Fruit fly (Drosophila melanogaster) whole organism, embryonic: ENCODE measurements around the gene CG4577.
A peak's percentile ranks its signal among the peaks of the same experiment; 100 is the strongest.

Experiments
- Abd-B ChIP-seq: fragments of 200-800 bp; sonication (Bioruptor generic); optimal IDR thresholded peaks from 2 replicates; lab custom pipeline; 2018; ENCODE audit warnings: missing biosample characterization, mild to moderate bottlenecking, missing genetic modification characterization, moderate library complexity
- Atf3 ChIP-seq: fragments of 200-800 bp; sonication (Bioruptor generic); optimal IDR thresholded peaks from 3 replicates; lab custom pipeline; 2016; ENCODE audit warnings: missing biosample characterization, missing genetic modification characterization
- Awh ChIP-seq: fragments of 200-800 bp; sonication (Bioruptor generic); IDR thresholded peaks from 2 replicates; pipeline ENCODE4, ENCODE4 v1.3.6; 2022; ENCODE audit warnings: missing biosample characterization, missing genetic modification characterization
- Bdp1 ChIP-seq: fragments of 200-800 bp; sonication (Bioruptor generic); optimal IDR thresholded peaks from 3 replicates; lab custom pipeline; 2016; ENCODE audit warnings: missing biosample characterization, missing genetic modification characterization
- CG10147 ChIP-seq: fragments of 200-800 bp; sonication (Bioruptor generic); optimal IDR thresholded peaks from 2 replicates; lab custom pipeline; 2019; ENCODE audit warnings: missing biosample characterization, mild to moderate bottlenecking, missing genetic modification characterization, moderate library complexity
- CG12659 ChIP-seq: fragments of 200-800 bp; sonication (Bioruptor generic); optimal IDR thresholded peaks from 3 replicates; lab custom pipeline; 2017; ENCODE audit warnings: mild to moderate bottlenecking, missing biosample characterization, missing genetic modification reagents, missing genetic modification characterization
- CG15269 ChIP-seq: fragments of 200-800 bp; sonication (Bioruptor generic); optimal IDR thresholded peaks from 2 replicates; lab custom pipeline; 2018; ENCODE audit warnings: missing biosample characterization, mild to moderate bottlenecking, missing genetic modification characterization, moderate library complexity
- CG15479 ChIP-seq: fragments of 200-800 bp; sonication (Bioruptor generic); optimal IDR thresholded peaks from 3 replicates; lab custom pipeline; 2019; ENCODE audit warnings: missing biosample characterization, mild to moderate bottlenecking, missing genetic modification characterization, moderate library complexity
- CG16779 ChIP-seq: fragments of 200-800 bp; sonication (Bioruptor generic); IDR thresholded peaks from 2 replicates; pipeline ENCODE4 v1.3.6; 2022; ENCODE audit warnings: missing biosample characterization, missing genetic modification characterization
- CG17361 ChIP-seq: fragments of 200-800 bp; sonication (Bioruptor generic); IDR thresholded peaks from 3 replicates; pipeline ENCODE4 v1.3.6; 2022; ENCODE audit warnings: missing biosample characterization, missing genetic modification characterization
- CG17385 ChIP-seq: fragments of 200-800 bp; sonication (Bioruptor generic); optimal IDR thresholded peaks from 3 replicates; lab custom pipeline; 2018; ENCODE audit warnings: missing biosample characterization, mild to moderate bottlenecking, missing genetic modification characterization
- CG18599 ChIP-seq: fragments of 200-800 bp; sonication (Bioruptor generic); optimal IDR thresholded peaks from 3 replicates; lab custom pipeline; 2017; ENCODE audit warnings: missing biosample characterization, missing genetic modification characterization, mild to moderate bottlenecking, moderate library complexity, missing genetic modification reagents
- CG18619 ChIP-seq: fragments of 200-800 bp; sonication (Bioruptor generic); optimal IDR thresholded peaks from 3 replicates; lab custom pipeline; 2017; ENCODE audit warnings: missing biosample characterization, mild to moderate bottlenecking, missing genetic modification characterization
- CG2678 ChIP-seq: fragments of 200-800 bp; sonication (Bioruptor generic); optimal IDR thresholded peaks from 3 replicates; lab custom pipeline; 2019; ENCODE audit warnings: missing biosample characterization, mild to moderate bottlenecking, missing genetic modification characterization, moderate library complexity
- CG2712 ChIP-seq: fragments of 200-800 bp; optimal IDR thresholded peaks from 3 replicates; lab custom pipeline; 2019; ENCODE audit warnings: missing biosample characterization, mild to moderate bottlenecking, missing genetic modification characterization, moderate library complexity
- CG34224 ChIP-seq: fragments of 200-800 bp; sonication (Bioruptor generic); IDR thresholded peaks from 3 replicates; pipeline ENCODE4 v1.3.6; 2022; ENCODE audit warnings: missing biosample characterization, missing genetic modification characterization; ENCODE audit not compliant: partially characterized antibody
- CG4854 ChIP-seq: fragments of 200-800 bp; sonication (Bioruptor generic); optimal IDR thresholded peaks from 2 replicates; lab custom pipeline; 2016; ENCODE audit warnings: missing biosample characterization, missing genetic modification characterization, inconsistent platforms
- CG6791 ChIP-seq: fragments of 200-800 bp; sonication (Bioruptor generic); IDR thresholded peaks from 3 replicates; pipeline ENCODE4 v1.3.6; 2022; ENCODE audit warnings: missing biosample characterization, missing genetic modification characterization; ENCODE audit not compliant: partially characterized antibody
- CG7963 ChIP-seq: fragments of 200-800 bp; sonication (Bioruptor generic); IDR thresholded peaks from 3 replicates; pipeline ENCODE4 v1.3.6; 2022; ENCODE audit warnings: missing biosample characterization, missing genetic modification characterization; ENCODE audit not compliant: partially characterized antibody
- CG8924 ChIP-seq: fragments of 200-800 bp; optimal IDR thresholded peaks from 3 replicates; lab custom pipeline; 2019; ENCODE audit warnings: missing biosample characterization, mild to moderate bottlenecking, missing genetic modification characterization, moderate library complexity
- CG9727 ChIP-seq: fragments of 200-800 bp; sonication (Bioruptor generic); optimal IDR thresholded peaks from 3 replicates; lab custom pipeline; 2017; ENCODE audit warnings: missing biosample characterization, mild to moderate bottlenecking, missing genetic modification characterization
- CHES-1-like ChIP-seq: fragments of 200-800 bp; sonication (Bioruptor generic); optimal IDR thresholded peaks from 2 replicates; lab custom pipeline; 2016; ENCODE audit warnings: missing biosample characterization, missing genetic modification characterization
- CoRest ChIP-seq: fragments of 200-800 bp; sonication (Bioruptor generic); optimal IDR thresholded peaks from 3 replicates; lab custom pipeline; 2018; ENCODE audit warnings: missing biosample characterization, mild to moderate bottlenecking, missing genetic modification characterization, moderate library complexity
- Deaf1 ChIP-seq: fragments of 200-800 bp; optimal IDR thresholded peaks from 3 replicates; lab custom pipeline; 2019; ENCODE audit warnings: missing biosample characterization, mild to moderate bottlenecking, missing genetic modification characterization, moderate library complexity
- Dek ChIP-seq: fragments of 200-800 bp; sonication (Bioruptor generic); optimal IDR thresholded peaks from 3 replicates; lab custom pipeline; 2019; ENCODE audit warnings: missing biosample characterization, mild to moderate bottlenecking, missing genetic modification characterization, moderate library complexity
- Dll ChIP-seq: fragments of 200-800 bp; sonication (Bioruptor generic); IDR thresholded peaks from 4 replicates; pipeline ENCODE4 v1.3.6; 2022; ENCODE audit warnings: missing biosample characterization, missing genetic modification characterization; ENCODE audit not compliant: partially characterized antibody
- Fer1 ChIP-seq: fragments of 200-800 bp; sonication (Bioruptor generic); optimal IDR thresholded peaks from 2 replicates; lab custom pipeline; 2017; ENCODE audit warnings: missing biosample characterization, mild to moderate bottlenecking, missing genetic modification characterization
- Hr3 ChIP-seq: fragments of 200-800 bp; sonication (Bioruptor generic); optimal IDR thresholded peaks from 3 replicates; lab custom pipeline; 2016; ENCODE audit warnings: missing biosample characterization, missing genetic modification characterization
- Jarid2 ChIP-seq: fragments of 200-800 bp; sonication (Bioruptor generic); optimal IDR thresholded peaks from 3 replicates; lab custom pipeline; 2017; ENCODE audit warnings: mild to moderate bottlenecking, missing biosample characterization, missing genetic modification reagents, missing genetic modification characterization
- Med ChIP-seq: fragments of 200-800 bp; sonication (Bioruptor generic); peaks from one replicate; lab custom pipeline; 2016; ENCODE audit warnings: missing biosample characterization, missing genetic modification characterization, mild to moderate bottlenecking, inconsistent platforms, moderate library complexity
- Meics ChIP-seq: fragments of 200-800 bp; sonication (Bioruptor generic); optimal IDR thresholded peaks from 2 replicates; lab custom pipeline; 2017; ENCODE audit warnings: missing biosample characterization, mild to moderate bottlenecking, missing genetic modification characterization
- Mes4 ChIP-seq: fragments of 200-800 bp; sonication (Bioruptor generic); optimal IDR thresholded peaks from 2 replicates; lab custom pipeline; 2016; ENCODE audit warnings: missing biosample characterization, missing genetic modification characterization
- Nf-YB ChIP-seq: fragments of 200-800 bp; sonication (Bioruptor generic); optimal IDR thresholded peaks from 3 replicates; lab custom pipeline; 2019; ENCODE audit warnings: missing biosample characterization, mild to moderate bottlenecking, missing genetic modification characterization, moderate library complexity
- Xbp1 ChIP-seq: fragments of 200-800 bp; sonication (Bioruptor generic); optimal IDR thresholded peaks from 3 replicates; lab custom pipeline; 2016; ENCODE audit warnings: missing biosample characterization, mild to moderate bottlenecking, missing genetic modification characterization
- az2 ChIP-seq: fragments of 200-800 bp; sonication (Bioruptor generic); optimal IDR thresholded peaks from 3 replicates; lab custom pipeline; 2016; ENCODE audit warnings: missing biosample characterization, missing genetic modification characterization
- caup ChIP-seq: fragments of 200-800 bp; sonication (Bioruptor generic); optimal IDR thresholded peaks from 3 replicates; lab custom pipeline; 2017; ENCODE audit warnings: missing biosample characterization, mild to moderate bottlenecking, missing genetic modification characterization, moderate library complexity; ENCODE audit not compliant: severe bottlenecking
- cg ChIP-seq: fragments of 200-800 bp; sonication (Bioruptor generic); optimal IDR thresholded peaks from 3 replicates; lab custom pipeline; 2019; ENCODE audit warnings: missing biosample characterization, mild to moderate bottlenecking, missing genetic modification characterization, moderate library complexity
- chn ChIP-seq: fragments of 200-800 bp; sonication (Bioruptor generic); optimal IDR thresholded peaks from 2 replicates; lab custom pipeline; 2016; ENCODE audit warnings: missing biosample characterization, missing genetic modification characterization
- cwo ChIP-seq: fragments of 200-800 bp; sonication (Bioruptor generic); optimal IDR thresholded peaks from 3 replicates; lab custom pipeline; 2017; ENCODE audit warnings: missing biosample characterization, missing genetic modification characterization, mild to moderate bottlenecking, moderate library complexity, missing genetic modification reagents
- gem ChIP-seq: fragments of 200-800 bp; sonication (Bioruptor generic); optimal IDR thresholded peaks from 2 replicates; lab custom pipeline; 2019; ENCODE audit warnings: missing biosample characterization, mild to moderate bottlenecking, missing genetic modification characterization, moderate library complexity
- ken ChIP-seq: fragments of 200-800 bp; sonication (Bioruptor generic); IDR thresholded peaks from 3 replicates; pipeline ENCODE4 v1.3.6; 2022; ENCODE audit warnings: missing biosample characterization, missing genetic modification characterization
- lab ChIP-seq: fragments of 200-800 bp; sonication (Bioruptor generic); optimal IDR thresholded peaks from 3 replicates; lab custom pipeline; 2017; ENCODE audit warnings: missing biosample characterization, missing genetic modification characterization, mild to moderate bottlenecking, moderate library complexity, missing genetic modification reagents
- p53 ChIP-seq: fragments of 200-800 bp; sonication (Bioruptor generic); optimal IDR thresholded peaks from 2 replicates; lab custom pipeline; 2016; ENCODE audit warnings: missing biosample characterization, missing genetic modification characterization
- row ChIP-seq: fragments of 200-800 bp; sonication (Bioruptor generic); IDR thresholded peaks from 3 replicates; pipeline ENCODE4 v1.3.6; 2022; ENCODE audit warnings: missing biosample characterization, missing genetic modification characterization
- sens ChIP-seq: fragments of 200-800 bp; sonication (Bioruptor generic); peaks from one replicate; lab custom pipeline; 2016; ENCODE audit warnings: missing biosample characterization, missing genetic modification characterization

The CG4577 gene

dm6 chr2L:1135495-1135894, 1.0 kb downstream of the CG4577 start (continued):
- TF ChIP-seq Atf3 (GFP tag; lab: Kevin White, UChicago): no peak
- TF ChIP-seq cg (GFP tag; lab: Kevin White, UChicago): no peak
- no peak for TF ChIP-seq CHES-1-like (GFP tag; lab: Kevin White, UChicago)
- no peak for TF ChIP-seq p53 (GFP tag; lab: Kevin White, UChicago)
- TF ChIP-seq lab (GFP tag; lab: Kevin White, UChicago): peak; percentile 62
- peak; percentile 28 for TF ChIP-seq cwo
- peak; percentile 45 for TF ChIP-seq sens (GFP tag; lab: Kevin White, UChicago)
- TF ChIP-seq Dll: no peak
- no peak for TF ChIP-seq Nf-YB (GFP tag; lab: Kevin White, UChicago)
- TF ChIP-seq Hr3: peak; percentile 15
- TF ChIP-seq CG10147: peak; percentile 31
- peak; percentile 26 for TF ChIP-seq caup (GFP tag; lab: Kevin White, UChicago)
- TF ChIP-seq Meics: peak; percentile 63
- no peak for TF ChIP-seq CG4854 (GFP tag; lab: Kevin White, UChicago)
- TF ChIP-seq Mes4 (GFP tag; lab: Kevin White, UChicago): no peak
- no peak for TF ChIP-seq CG6791 (GFP tag; lab: Robert Waterston, UW)
- TF ChIP-seq Xbp1 (GFP tag; lab: Kevin White, UChicago): peak; percentile 24
- no peak for TF ChIP-seq CG15479 (GFP tag; lab: Kevin White, UChicago)
- TF ChIP-seq CG18619 (GFP tag; lab: Kevin White, UChicago): no peak
- no peak for TF ChIP-seq Med (GFP tag; lab: Kevin White, UChicago)
- TF ChIP-seq az2 (GFP tag; lab: Kevin White, UChicago): peak; percentile 8
- TF ChIP-seq Abd-B (GFP tag; lab: Kevin White, UChicago): no peak
- no peak for TF ChIP-seq chn (GFP tag; lab: Kevin White, UChicago)
- 0 out of 3 replicates have a peak, but pooled peaks have one; percentile 33 for TF ChIP-seq row (GFP tag; lab: Robert Waterston, UW)
- no peak for TF ChIP-seq Jarid2 (GFP tag; lab: Kevin White, UChicago)
- TF ChIP-seq CG8924 (tag; lab: Kevin White, UChicago): peak; percentile 44
- TF ChIP-seq CG2712 (tag; lab: Kevin White, UChicago): peak; percentile 19
- TF ChIP-seq CG7963 (GFP tag; lab: Robert Waterston, UW): no peak
- peak; percentile 60 for TF ChIP-seq CG2678 (tag; lab: Kevin White, UChicago)
- TF ChIP-seq CG17385 (GFP tag; lab: Kevin White, UChicago): peak; percentile 7
- no peak for TF ChIP-seq Bdp1 (GFP tag; lab: Kevin White, UChicago)
- TF ChIP-seq CG18599 (GFP tag; lab: Kevin White, UChicago): peak; percentile 71
- no peak for TF ChIP-seq CG16779
- no peak for TF ChIP-seq Awh (GFP tag; lab: Robert Waterston, UW)
- peak; percentile 15 for TF ChIP-seq CoRest (tag; lab: Kevin White, UChicago)
- TF ChIP-seq CG17361 (GFP tag; lab: Robert Waterston, UW): no peak
- TF ChIP-seq ken (GFP tag; lab: Robert Waterston, UW): no peak
- TF ChIP-seq Dek: peak; percentile 29
- TF ChIP-seq CG12659 (GFP tag; lab: Kevin White, UChicago): peak; percentile 16
- peak; percentile 65 for TF ChIP-seq gem (tag; lab: Kevin White, UChicago)
- TF ChIP-seq Deaf1: peak; percentile 11
- TF ChIP-seq CG9727 (GFP tag; lab: Kevin White, UChicago): peak; percentile 29
- peak; percentile 34 for TF ChIP-seq CG15269 (tag; lab: Kevin White, UChicago)
- TF ChIP-seq Fer1 (GFP tag; lab: Kevin White, UChicago): peak; percentile 50
- no peak for TF ChIP-seq CG34224 (GFP tag; lab: Robert Waterston, UW)
